Worm (Caenorhabditis elegans) whole organism, late embryonic: ENCODE results near the gene skpo-3.

ENCODE experiments used
- C08G9.2 ChIP-seq: sonication (generic microtip); optimal IDR thresholded peaks from 2 replicates; lab custom pipeline; 2016; ENCODE audit warnings: mild to moderate bottlenecking, missing genetic modification characterization, moderate library complexity, missing compliant biosample characterization
- C38D4.7 ChIP-seq: fragments of 200-800 bp; sonication (Bioruptor generic); optimal IDR thresholded peaks from 2 replicates; lab custom pipeline; 2018; ENCODE audit warnings: mild to moderate bottlenecking, missing genetic modification characterization, moderate library complexity, missing compliant biosample characterization
- F13H6.1 ChIP-seq: sonication (generic microtip); optimal IDR thresholded peaks from 2 replicates; lab custom pipeline; 2016; ENCODE audit warnings: missing genetic modification characterization, missing compliant biosample characterization
- K09A11.1 ChIP-seq: sonication (generic microtip); optimal IDR thresholded peaks from 2 replicates; lab custom pipeline; 2017; ENCODE audit warnings: antibody characterized with exemption, mild to moderate bottlenecking, missing genetic modification characterization, missing compliant biosample characterization; ENCODE audit not compliant: insufficient read depth
- T23F11.4 ChIP-seq: fragments of 200-800 bp; sonication (Bioruptor generic); optimal IDR thresholded peaks from 2 replicates; lab custom pipeline; 2018; ENCODE audit warnings: mild to moderate bottlenecking, missing genetic modification characterization, missing compliant biosample characterization
- Y22D7AL.16 ChIP-seq: sonication (generic microtip); optimal IDR thresholded peaks from 2 replicates; lab custom pipeline; 2016; ENCODE audit warnings: missing genetic modification characterization, missing compliant biosample characterization
- ahr-1 ChIP-seq: sonication (generic microtip); optimal IDR thresholded peaks from 2 replicates; lab custom pipeline; 2016; ENCODE audit warnings: missing genetic modification characterization, missing compliant biosample characterization
- ama-1 ChIP-seq: fragments of 150-350 bp; optimal IDR thresholded peaks from 2 replicates; lab custom pipeline; 2014
- ceh-14 ChIP-seq: sonication (generic microtip); optimal IDR thresholded peaks from 2 replicates; lab custom pipeline; 2016; ENCODE audit warnings: missing genotype, missing genetic modification characterization, missing compliant biosample characterization
- ceh-2 ChIP-seq: sonication (generic microtip); optimal IDR thresholded peaks from 2 replicates; lab custom pipeline; 2016; ENCODE audit warnings: missing genotype, missing genetic modification characterization, missing compliant biosample characterization
- ceh-22 ChIP-seq: sonication (generic microtip); optimal IDR thresholded peaks from 2 replicates; lab custom pipeline; 2017; ENCODE audit warnings: missing biosample characterization, missing genetic modification characterization
- ceh-24 ChIP-seq: sonication (generic microtip); optimal IDR thresholded peaks from 2 replicates; lab custom pipeline; 2016; ENCODE audit warnings: mild to moderate bottlenecking, missing genetic modification characterization, missing compliant biosample characterization
- ceh-31 ChIP-seq: sonication (generic microtip); optimal IDR thresholded peaks from 2 replicates; lab custom pipeline; 2016; ENCODE audit warnings: missing genetic modification characterization, missing compliant biosample characterization
- ceh-34 ChIP-seq: sonication (generic microtip); optimal IDR thresholded peaks from 2 replicates; lab custom pipeline; 2016; ENCODE audit warnings: mild to moderate bottlenecking, missing genetic modification characterization, missing compliant biosample characterization
- ceh-45 ChIP-seq: fragments of 200-800 bp; sonication (Bioruptor generic); IDR thresholded peaks from 2 replicates; pipeline ENCODE4 v1.3.6; 2022; ENCODE audit warnings: missing genetic modification reagents, missing genetic modification characterization, missing compliant biosample characterization
- ceh-6 ChIP-seq: fragments of 200-800 bp; sonication (Bioruptor generic); optimal IDR thresholded peaks from 2 replicates; lab custom pipeline; 2018; ENCODE audit warnings: mild to moderate bottlenecking, missing genetic modification characterization, missing compliant biosample characterization
- ceh-9 ChIP-seq: sonication (generic microtip); optimal IDR thresholded peaks from 2 replicates; lab custom pipeline; 2016; ENCODE audit warnings: mild to moderate bottlenecking, missing genetic modification characterization, inconsistent platforms, missing compliant biosample characterization
- elt-2 ChIP-seq: sonication (generic microtip); optimal IDR thresholded peaks from 2 replicates; lab custom pipeline; 2016; ENCODE audit warnings: missing genetic modification reagents, missing genetic modification characterization, missing compliant biosample characterization
- elt-4 ChIP-seq: sonication (generic microtip); optimal IDR thresholded peaks from 2 replicates; lab custom pipeline; 2016; ENCODE audit warnings: missing genetic modification characterization, missing compliant biosample characterization
- fax-1 ChIP-seq: sonication (generic microtip); optimal IDR thresholded peaks from 2 replicates; lab custom pipeline; 2016; ENCODE audit warnings: missing genotype, missing genetic modification characterization, missing compliant biosample characterization
- fkh-10 ChIP-seq: fragments of 150-350 bp; optimal IDR thresholded peaks from 2 replicates; lab custom pipeline; 2014; ENCODE audit warnings: missing biosample characterization, missing genetic modification reagents, missing genetic modification characterization
- fkh-6 ChIP-seq: sonication (generic microtip); optimal IDR thresholded peaks from 2 replicates; lab custom pipeline; 2016; ENCODE audit warnings: missing genetic modification characterization, missing compliant biosample characterization
- hlh-13 ChIP-seq: fragments of 200-800 bp; sonication (Bioruptor generic); optimal IDR thresholded peaks from 2 replicates; lab custom pipeline; 2018; ENCODE audit warnings: mild to moderate bottlenecking, missing genetic modification characterization, missing compliant biosample characterization
- hlh-8 ChIP-seq: sonication (generic microtip); optimal IDR thresholded peaks from 2 replicates; lab custom pipeline; 2016; ENCODE audit warnings: missing genotype, missing genetic modification characterization, missing compliant biosample characterization
- lin-11 ChIP-seq: fragments of 200-800 bp; sonication (Bioruptor generic); optimal IDR thresholded peaks from 2 replicates; lab custom pipeline; 2018; ENCODE audit warnings: mild to moderate bottlenecking, missing genetic modification characterization, missing compliant biosample characterization
- mec-3 ChIP-seq: sonication (generic microtip); optimal IDR thresholded peaks from 2 replicates; lab custom pipeline; 2016; ENCODE audit warnings: borderline replicate concordance, missing genetic modification characterization, missing compliant biosample characterization
- nfya-1 ChIP-seq: sonication (generic microtip); optimal IDR thresholded peaks from 2 replicates; lab custom pipeline; 2017; ENCODE audit warnings: missing genetic modification characterization, mild to moderate bottlenecking, missing compliant biosample characterization, antibody characterized with exemption, moderate library complexity
- nhr-11 ChIP-seq: fragments of 150-350 bp; optimal IDR thresholded peaks from 2 replicates; lab custom pipeline; 2014; ENCODE audit warnings: missing biosample characterization, missing genetic modification characterization
- odd-2 ChIP-seq: sonication (generic microtip); optimal IDR thresholded peaks from 2 replicates; lab custom pipeline; 2017; ENCODE audit warnings: antibody characterized with exemption, mild to moderate bottlenecking, missing genetic modification characterization, missing compliant biosample characterization
- pax-1 ChIP-seq: fragments of 150-350 bp; optimal IDR thresholded peaks from 2 replicates; lab custom pipeline; 2014; ENCODE audit warnings: missing biosample characterization, missing genetic modification characterization
- pha-4 ChIP-seq: fragments of 150-350 bp; optimal IDR thresholded peaks from 2 replicates; lab custom pipeline; 2018; ENCODE audit warnings: missing biosample characterization, missing genetic modification reagents, missing genetic modification characterization
- pqm-1 ChIP-seq: sonication (generic microtip); optimal IDR thresholded peaks from 2 replicates; lab custom pipeline; 2016; ENCODE audit warnings: missing genetic modification characterization, missing compliant biosample characterization
- ref-2 ChIP-seq: sonication (generic microtip); optimal IDR thresholded peaks from 2 replicates; lab custom pipeline; 2016; ENCODE audit warnings: missing genetic modification characterization, missing compliant biosample characterization
- rnt-1 ChIP-seq: sonication (generic microtip); optimal IDR thresholded peaks from 2 replicates; lab custom pipeline; 2016; ENCODE audit warnings: missing genetic modification characterization, missing compliant biosample characterization
- sox-4 ChIP-seq: sonication (generic microtip); optimal IDR thresholded peaks from 2 replicates; lab custom pipeline; 2017; ENCODE audit warnings: mild to moderate bottlenecking, missing genetic modification characterization, inconsistent platforms, missing compliant biosample characterization
- syd-9 ChIP-seq: sonication (generic microtip); optimal IDR thresholded peaks from 2 replicates; lab custom pipeline; 2016; ENCODE audit warnings: mild to moderate bottlenecking, missing genetic modification characterization, moderate library complexity, missing compliant biosample characterization
- tbx-7 ChIP-seq: sonication (generic microtip); optimal IDR thresholded peaks from 2 replicates; lab custom pipeline; 2016; ENCODE audit warnings: missing genotype, missing genetic modification characterization, missing compliant biosample characterization
- unc-55 ChIP-seq: sonication (generic microtip); optimal IDR thresholded peaks from 2 replicates; lab custom pipeline; 2017; ENCODE audit warnings: missing biosample characterization, missing genetic modification reagents, missing genetic modification characterization
- zip-5 ChIP-seq: sonication (generic microtip); optimal IDR thresholded peaks from 2 replicates; lab custom pipeline; 2016; ENCODE audit warnings: missing genetic modification characterization, missing compliant biosample characterization
- ztf-16 ChIP-seq: sonication (generic microtip); optimal IDR thresholded peaks from 2 replicates; lab custom pipeline; 2017; ENCODE audit warnings: missing genetic modification characterization, missing compliant biosample characterization

skpo-3 gene

ce11 chrII:7200051-7200599, 45.6 kb upstream of the skpo-3 start, which contains the start of gene pcrg-1 (continued):
- no peak for TF ChIP-seq elt-4 (tag; lab: Kevin White, UChicago)
- TF ChIP-seq pha-4 (tag; lab: Kevin White, UChicago): no peak
- peak; percentile 75 for TF ChIP-seq fax-1 (tag; lab: Kevin White, UChicago)
- TF ChIP-seq ceh-45 (GFP tag; lab: Robert Waterston, UW): peak; percentile 84
- no peak for TF ChIP-seq ama-1 (lab: Kevin White, UChicago)
- peak; percentile 84 for TF ChIP-seq ceh-34 (tag; lab: Kevin White, UChicago)
- peak; percentile 72 for TF ChIP-seq ceh-9 (tag; lab: Kevin White, UChicago)
- TF ChIP-seq hlh-8: peak; percentile 44
- peak; percentile 85 for TF ChIP-seq sox-4 (tag; lab: Kevin White, UChicago)
- peak; percentile 83 for TF ChIP-seq ahr-1 (tag; lab: Kevin White, UChicago)
- peak; percentile 89 for TF ChIP-seq ztf-16 (tag; lab: Kevin White, UChicago)
- TF ChIP-seq K09A11.1 (tag; lab: Kevin White, UChicago): peak; percentile 43
- no peak for TF ChIP-seq fkh-10 (GFP tag; lab: Kevin White, UChicago)
- TF ChIP-seq elt-2 (tag; lab: Kevin White, UChicago): peak; percentile 90
- TF ChIP-seq rnt-1 (tag; lab: Kevin White, UChicago): peak; percentile 87
- peak; percentile 86 for TF ChIP-seq ceh-6
- peak; percentile 45 for TF ChIP-seq nfya-1
- TF ChIP-seq odd-2 (tag; lab: Kevin White, UChicago): no peak
- peak; percentile 87 for TF ChIP-seq C38D4.7
- TF ChIP-seq syd-9: peak; percentile 74
- TF ChIP-seq lin-11 (tag; lab: Kevin White, UChicago): peak; percentile 77
- TF ChIP-seq C08G9.2 (tag; lab: Kevin White, UChicago): peak; percentile 76
- peak; percentile 45 for TF ChIP-seq zip-5 (tag; lab: Kevin White, UChicago)
- TF ChIP-seq tbx-7 (tag; lab: Kevin White, UChicago): peak; percentile 71
- peak; percentile 88 for TF ChIP-seq T23F11.4
- no peak for TF ChIP-seq ceh-22 (tag; lab: Kevin White, UChicago)
- TF ChIP-seq unc-55 (GFP tag; lab: Kevin White, UChicago): no peak
- peak; percentile 74 for TF ChIP-seq ceh-24
- peak; percentile 77 for TF ChIP-seq ref-2 (tag; lab: Kevin White, UChicago)
- TF ChIP-seq hlh-13 (GFP tag; lab: Kevin White, UChicago): peak; percentile 92
- TF ChIP-seq nhr-11 (tag; lab: Kevin White, UChicago): no peak
- TF ChIP-seq fkh-6 (tag; lab: Kevin White, UChicago): peak; percentile 86
- peak; percentile 89 for TF ChIP-seq F13H6.1
- peak; percentile 91 for TF ChIP-seq ceh-14
- no peak for TF ChIP-seq pax-1 (tag; lab: Kevin White, UChicago)
- TF ChIP-seq ceh-31 (tag; lab: Kevin White, UChicago): peak; percentile 71
- TF ChIP-seq Y22D7AL.16 (tag; lab: Kevin White, UChicago): peak; percentile 84
- peak; percentile 78 for TF ChIP-seq ceh-2 (tag; lab: Kevin White, UChicago)
- TF ChIP-seq pqm-1 (tag; lab: Kevin White, UChicago): peak; percentile 61
- peak; percentile 39 for TF ChIP-seq mec-3 (tag; lab: Kevin White, UChicago)
- TF ChIP-seq, all 69 proteins: peak for 58

ce11 chrII:7203110-7203509, 42.6 kb upstream of the skpo-3 start, which contains the start of gene srd-56:
Gene srd-56 (minus strand): TSS chrII:7203210.
- no peak for TF ChIP-seq F13H6.1

- TF ChIP-seq K09A11.1 (tag; lab: Kevin White, UChicago) (no peak), syd-9 (no peak)
- TF ChIP-seq, all 69 proteins: peak for 0
Measured at ce11 chrII:7204951-7205350, 40.7 kb upstream of the skpo-3 start, which contains the start of gene srd-58. Gene srd-58 (minus strand): TSS chrII:7205051.
